Worm (Caenorhabditis elegans): ENCODE results near the gene srh-212.

srh-212 gene

DNA sequence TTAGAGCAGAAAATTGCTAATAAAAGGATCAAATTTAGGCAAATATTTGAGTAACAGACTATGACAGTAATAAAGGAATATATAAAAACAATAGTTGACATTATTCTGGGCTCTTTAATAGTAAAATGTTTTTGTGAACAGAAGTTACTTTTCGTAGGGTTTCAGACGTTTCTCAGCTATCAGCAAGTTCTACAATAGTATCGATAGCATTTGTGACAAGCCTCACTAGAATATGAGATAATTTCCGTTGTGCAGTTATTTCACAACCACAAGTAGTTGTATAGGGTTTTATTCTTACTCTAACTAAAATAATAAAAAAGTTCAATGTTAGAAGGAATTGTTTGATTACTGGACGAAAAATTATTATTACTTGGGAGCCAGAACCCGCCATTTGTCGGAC is 50.4 kb downstream of the srh-212 start, which contains the start of gene srbc-68:
srbc-68 (minus strand) TSS at position 101 of the 400 bp plus-strand sequence.
- no peak for TF ChIP-seq ceh-28 (tag; optimal IDR thresholded peaks at IDR 0.05)
- no peak for TF ChIP-seq tbx-2 (tag; optimal IDR thresholded peaks at IDR 0.05)
- TF ChIP-seq fkh-2 (tag; optimal IDR thresholded peaks at IDR 0.05): no peak
- TF ChIP-seq fos-1 (tag; optimal IDR thresholded peaks at IDR 0.05): no peak
- no peak for TF ChIP-seq aly-2 (tag; optimal IDR thresholded peaks at IDR 0.05)
- no peak for TF ChIP-seq egl-27 (tag; optimal IDR thresholded peaks at IDR 0.05)
- no peak for TF ChIP-seq ztf-11 (tag; optimal IDR thresholded peaks at IDR 0.05)
- TF ChIP-seq nhr-43 (tag; optimal IDR thresholded peaks at IDR 0.05; ENCODE audit: poor library complexity, severe bottlenecking): no peak
- TF ChIP-seq snpc-4 (tag; optimal IDR thresholded peaks at IDR 0.05): no peak
- no peak for TF ChIP-seq zag-1 (tag; optimal IDR thresholded peaks at IDR 0.05)
- no peak for TF ChIP-seq jun-1 (tag; optimal IDR thresholded peaks at IDR 0.05)
- TF ChIP-seq ceh-9 (tag; optimal IDR thresholded peaks at IDR 0.05): no peak
- no peak for TF ChIP-seq nhr-76 (tag; optimal IDR thresholded peaks at IDR 0.05)
- TF ChIP-seq lin-15B (tag; optimal IDR thresholded peaks at IDR 0.05): no peak
- no peak for TF ChIP-seq ZK546.5 (tag; optimal IDR thresholded peaks at IDR 0.05)
